Fruit fly (Drosophila melanogaster) whole organism, prepupa: ENCODE measurements around the gene Atg13.

ENCODE experiments used
- CG10631 ChIP-seq: fragments of 200-800 bp; sonication (Bioruptor generic); optimal IDR thresholded peaks from 2 replicates; lab custom pipeline; 2016; ENCODE audit warnings: missing biosample characterization, missing genetic modification characterization
- CG10669 ChIP-seq: fragments of 200-800 bp; sonication (Bioruptor generic); optimal IDR thresholded peaks from 3 replicates; lab custom pipeline; 2018; ENCODE audit warnings: missing biosample characterization, mild to moderate bottlenecking, missing genetic modification characterization, moderate library complexity
- CG11294 ChIP-seq: fragments of 200-800 bp; sonication (Bioruptor generic); IDR thresholded peaks from 2 replicates; pipeline ENCODE4 v1.3.6; 2022; ENCODE audit warnings: missing biosample characterization, missing genetic modification characterization
- CG11902 ChIP-seq: fragments of 200-800 bp; sonication (Bioruptor generic); optimal IDR thresholded peaks from 3 replicates; lab custom pipeline; 2016; ENCODE audit warnings: missing biosample characterization, missing genetic modification characterization
- CG15336 ChIP-seq: fragments of 200-800 bp; sonication (Bioruptor generic); IDR thresholded peaks from 2 replicates; pipeline ENCODE4 v1.3.6; 2022; ENCODE audit warnings: missing biosample characterization, missing genetic modification characterization
- CG1621 ChIP-seq: fragments of 200-800 bp; sonication (Bioruptor generic); optimal IDR thresholded peaks from 3 replicates; lab custom pipeline; 2018; ENCODE audit warnings: missing biosample characterization, mild to moderate bottlenecking, missing genetic modification characterization
- CG16779 ChIP-seq: fragments of 200-800 bp; sonication (Bioruptor generic); optimal IDR thresholded peaks from 3 replicates; lab custom pipeline; 2017; ENCODE audit warnings: missing biosample characterization, mild to moderate bottlenecking, missing genetic modification characterization
- CG3032 ChIP-seq: fragments of 200-800 bp; optimal IDR thresholded peaks from 2 replicates; lab custom pipeline; 2019; ENCODE audit warnings: missing biosample characterization, mild to moderate bottlenecking, missing genetic modification characterization, moderate library complexity
- CG31627 ChIP-seq: fragments of 200-800 bp; sonication (Bioruptor generic); optimal IDR thresholded peaks from 3 replicates; lab custom pipeline; 2016; ENCODE audit warnings: missing biosample characterization, missing genetic modification characterization
- CG34406 ChIP-seq: fragments of 200-800 bp; sonication (Bioruptor generic); optimal IDR thresholded peaks from 3 replicates; lab custom pipeline; 2016; ENCODE audit warnings: missing biosample characterization, missing genetic modification characterization
- CG3919 ChIP-seq: fragments of 200-800 bp; sonication (Bioruptor generic); optimal IDR thresholded peaks from 3 replicates; lab custom pipeline; 2016; ENCODE audit warnings: missing biosample characterization, missing genetic modification characterization
- CG6276 ChIP-seq: fragments of 200-800 bp; sonication (Bioruptor generic); optimal IDR thresholded peaks from 2 replicates; lab custom pipeline; 2017; ENCODE audit warnings: missing biosample characterization, mild to moderate bottlenecking, missing genetic modification characterization
- CG6792 ChIP-seq: fragments of 200-800 bp; sonication (Bioruptor generic); optimal IDR thresholded peaks from 3 replicates; lab custom pipeline; 2016; ENCODE audit warnings: missing biosample characterization, missing genetic modification characterization
- CG6808 ChIP-seq: fragments of 200-800 bp; sonication (Bioruptor generic); optimal IDR thresholded peaks from 3 replicates; lab custom pipeline; 2017; ENCODE audit warnings: missing biosample characterization, missing genetic modification characterization, mild to moderate bottlenecking, moderate library complexity, missing genetic modification reagents
- CG8319 ChIP-seq: fragments of 200-800 bp; sonication (Bioruptor generic); optimal IDR thresholded peaks from 3 replicates; lab custom pipeline; 2016; ENCODE audit warnings: missing biosample characterization, missing genetic modification characterization
- CG8632 ChIP-seq: fragments of 200-800 bp; sonication (Bioruptor generic); optimal IDR thresholded peaks from 3 replicates; lab custom pipeline; 2016; ENCODE audit warnings: missing biosample characterization, missing genetic modification characterization
- Eip78C ChIP-seq: fragments of 200-800 bp; sonication (Bioruptor generic); peaks from one replicate; lab custom pipeline; 2016; ENCODE audit warnings: missing biosample characterization, missing genetic modification characterization
- Ets96B ChIP-seq: fragments of 200-800 bp; optimal IDR thresholded peaks from 2 replicates; lab custom pipeline; 2019; ENCODE audit warnings: missing biosample characterization, mild to moderate bottlenecking, missing genetic modification characterization, moderate library complexity
- Gug ChIP-seq: fragments of 200-800 bp; sonication (Bioruptor generic); IDR thresholded peaks from 2 replicates; pipeline ENCODE4 v1.3.6; 2022; ENCODE audit warnings: missing biosample characterization, missing genetic modification characterization
- Hr39 ChIP-seq: fragments of 200-800 bp; sonication (Bioruptor generic); optimal IDR thresholded peaks from 2 replicates; lab custom pipeline; 2016; ENCODE audit warnings: missing biosample characterization, missing genetic modification characterization
- Hr4 ChIP-seq: fragments of 200-800 bp; sonication (Bioruptor generic); optimal IDR thresholded peaks from 3 replicates; lab custom pipeline; 2016; ENCODE audit warnings: missing biosample characterization, missing genetic modification characterization
- Lpt ChIP-seq: fragments of 200-800 bp; sonication (Bioruptor generic); optimal IDR thresholded peaks from 3 replicates; lab custom pipeline; 2016; ENCODE audit warnings: missing biosample characterization, missing genetic modification characterization
- Met ChIP-seq: fragments of 200-800 bp; sonication (Bioruptor generic); optimal IDR thresholded peaks from 3 replicates; lab custom pipeline; 2016; ENCODE audit warnings: missing biosample characterization, missing genetic modification characterization
- Smox ChIP-seq: fragments of 200-800 bp; sonication (Bioruptor generic); optimal IDR thresholded peaks from 3 replicates; lab custom pipeline; 2016; ENCODE audit warnings: missing biosample characterization, missing genetic modification characterization
- Sox102F ChIP-seq: fragments of 200-800 bp; sonication (Bioruptor generic); optimal IDR thresholded peaks from 2 replicates; lab custom pipeline; 2016; ENCODE audit warnings: missing biosample characterization, mild to moderate bottlenecking, missing genetic modification characterization
- Sox14 ChIP-seq: fragments of 200-800 bp; sonication (Bioruptor generic); optimal IDR thresholded peaks from 3 replicates; lab custom pipeline; 2016; ENCODE audit warnings: missing biosample characterization, missing genetic modification characterization
- Sox15 ChIP-seq: fragments of 200-800 bp; sonication (Bioruptor generic); optimal IDR thresholded peaks from 3 replicates; lab custom pipeline; 2016; ENCODE audit warnings: missing biosample characterization, missing genetic modification characterization
- cyc ChIP-seq: fragments of 200-800 bp; sonication (Bioruptor generic); optimal IDR thresholded peaks from 3 replicates; lab custom pipeline; 2016; ENCODE audit warnings: missing biosample characterization, missing genetic modification characterization
- dac ChIP-seq: fragments of 200-800 bp; sonication (Bioruptor generic); optimal IDR thresholded peaks from 2 replicates; lab custom pipeline; 2017; ENCODE audit warnings: missing biosample characterization, mild to moderate bottlenecking, missing genetic modification characterization
- dsx ChIP-seq: fragments of 200-800 bp; optimal IDR thresholded peaks from 3 replicates; lab custom pipeline; 2019; ENCODE audit warnings: missing biosample characterization, mild to moderate bottlenecking, missing genetic modification characterization, moderate library complexity; ENCODE audit not compliant: poor library complexity, severe bottlenecking
- eg ChIP-seq: fragments of 200-800 bp; sonication (Bioruptor generic); IDR thresholded peaks from 3 replicates; pipeline ENCODE4 v1.3.6; 2022; ENCODE audit warnings: missing biosample characterization, missing genetic modification characterization
- esn ChIP-seq: fragments of 200-800 bp; sonication (Bioruptor generic); optimal IDR thresholded peaks from 2 replicates; lab custom pipeline; 2016; ENCODE audit warnings: missing biosample characterization, mild to moderate bottlenecking, missing genetic modification characterization, moderate library complexity
- fd85E ChIP-seq: fragments of 200-800 bp; sonication (Bioruptor generic); optimal IDR thresholded peaks from 3 replicates; lab custom pipeline; 2016; ENCODE audit warnings: missing biosample characterization, missing genetic modification characterization
- fkh ChIP-seq: fragments of 200-800 bp; sonication (Bioruptor generic); optimal IDR thresholded peaks from 3 replicates; lab custom pipeline; 2017; ENCODE audit warnings: missing biosample characterization, mild to moderate bottlenecking, missing genetic modification characterization, moderate library complexity
- lz ChIP-seq: fragments of 200-800 bp; sonication (Bioruptor generic); optimal IDR thresholded peaks from 3 replicates; lab custom pipeline; 2016; ENCODE audit warnings: missing biosample characterization, missing genetic modification characterization
- pdm3 ChIP-seq: fragments of 200-800 bp; sonication (Bioruptor generic); optimal IDR thresholded peaks from 3 replicates; lab custom pipeline; 2016; ENCODE audit warnings: missing biosample characterization, missing genetic modification characterization
- salr ChIP-seq, 2 experiments: fragments of 200-800 bp; sonication (Bioruptor generic); optimal IDR thresholded peaks; 3 replicates each; lab custom pipeline; 2016 to 2018; ENCODE audit warnings: missing biosample characterization in 2 of 2, missing genetic modification characterization in 2 of 2, mild to moderate bottlenecking in 1 of 2
- spab ChIP-seq: fragments of 200-800 bp; sonication (Bioruptor generic); optimal IDR thresholded peaks from 2 replicates; lab custom pipeline; 2017; ENCODE audit warnings: missing biosample characterization, mild to moderate bottlenecking, missing genetic modification characterization, missing genetic modification reagents
- svp ChIP-seq: fragments of 200-800 bp; sonication (Bioruptor generic); peaks from one replicate; lab custom pipeline; 2016; ENCODE audit warnings: missing biosample characterization, missing genetic modification characterization
- topi ChIP-seq: fragments of 200-800 bp; sonication (Bioruptor generic); optimal IDR thresholded peaks from 3 replicates; lab custom pipeline; 2016; ENCODE audit warnings: missing biosample characterization, missing genetic modification characterization

Atg13 gene

DNA sequence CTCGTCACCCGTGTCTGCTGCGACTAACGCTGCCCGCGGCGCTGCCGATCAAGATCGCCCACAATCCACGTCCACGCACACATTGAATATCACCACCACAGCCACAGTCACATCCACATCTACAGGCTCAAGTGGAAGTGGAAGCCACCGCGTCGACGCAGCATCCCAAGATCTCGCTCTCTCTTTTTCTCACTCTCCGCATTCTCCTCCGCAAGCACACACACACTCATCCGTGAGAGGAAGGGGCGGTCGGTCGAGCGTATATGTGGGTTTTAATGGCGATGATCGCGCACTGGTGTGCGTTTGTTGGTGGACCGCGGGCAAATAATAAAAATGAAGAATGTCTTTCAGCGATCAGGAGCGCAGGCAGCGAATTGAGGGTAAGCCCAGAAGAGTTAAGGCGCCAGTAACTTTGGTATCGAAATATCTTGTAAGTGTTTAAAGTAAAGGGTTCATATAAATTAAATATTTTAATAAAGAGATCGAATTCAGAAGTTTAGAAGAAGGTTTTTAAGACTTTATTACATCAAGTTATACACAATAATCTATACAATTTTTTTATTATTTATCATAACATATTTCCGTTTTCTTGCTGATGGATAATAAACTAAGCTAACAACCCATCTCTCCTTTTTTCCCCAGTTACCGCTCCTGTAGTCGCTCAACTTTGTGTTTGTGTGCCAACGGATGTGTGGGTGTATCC is 15.7 kb upstream of the Atg13 start, which contains the start of gene Poxm (continued):
- TF ChIP-seq lz (peak; percentile 95), dac (GFP tag; lab: Kevin White, UChicago) (peak; percentile 95), CG6276 (peak; percentile 97), Ets96B (tag; lab: Kevin White, UChicago) (peak; percentile 96), CG1621 (tag; lab: Kevin White, UChicago) (peak; percentile 76), CG16779 (tag; lab: Kevin White, UChicago) (peak; percentile 91), Sox15 (GFP tag; lab: Kevin White, UChicago) (peak; percentile 95), CG34406 (GFP tag; lab: Kevin White, UChicago) (peak; percentile 93), salr (GFP tag; optimal IDR thresholded peaks at IDR 0.05; lab: Kevin White, UChicago) (peak; percentile 72 to 98), CG10669 (peak; percentile 95), Smox (GFP tag; lab: Kevin White, UChicago) (peak; percentile 90), CG31627 (peak; percentile 90), eg (peak; percentile 91), Sox14 (GFP tag; lab: Kevin White, UChicago) (peak; percentile 93), esn (GFP tag; lab: Kevin White, UChicago) (peak; percentile 94), Lpt (GFP tag; lab: Kevin White, UChicago) (peak; percentile 96), Hr39 (GFP tag; lab: Kevin White, UChicago) (peak; percentile 84), Sox102F (GFP tag; lab: Kevin White, UChicago) (peak; percentile 87), Gug (GFP tag; lab: Robert Waterston, UW) (peak; percentile 92), pdm3 (GFP tag; lab: Kevin White, UChicago) (peak; percentile 96), CG10631 (GFP tag; lab: Kevin White, UChicago) (peak; percentile 97), Hr4 (peak; percentile 97), CG11902 (GFP tag; lab: Kevin White, UChicago) (peak; percentile 99), svp (GFP tag; lab: Kevin White, UChicago) (peak; percentile 96), CG6792 (GFP tag; lab: Kevin White, UChicago) (peak; percentile 96), CG6808 (GFP tag; lab: Kevin White, UChicago) (peak; percentile 97)

DNA sequence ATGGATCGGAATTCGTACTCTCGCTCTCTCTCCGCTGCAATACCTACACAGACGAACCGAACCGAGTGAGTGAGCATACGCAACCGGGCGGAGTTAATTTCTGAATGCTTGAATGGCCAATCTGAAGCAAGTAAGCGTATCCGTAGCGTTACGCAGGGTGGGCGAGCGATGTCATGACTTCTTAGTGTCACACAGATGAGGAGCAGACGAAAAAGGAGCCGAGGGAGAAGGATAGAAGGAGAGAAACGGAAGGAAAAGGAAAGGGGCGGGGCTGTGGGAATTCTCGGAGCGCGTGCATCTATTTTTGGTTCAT is 15.2 kb upstream of the Atg13 start:
- no peak for TF ChIP-seq topi

DNA sequence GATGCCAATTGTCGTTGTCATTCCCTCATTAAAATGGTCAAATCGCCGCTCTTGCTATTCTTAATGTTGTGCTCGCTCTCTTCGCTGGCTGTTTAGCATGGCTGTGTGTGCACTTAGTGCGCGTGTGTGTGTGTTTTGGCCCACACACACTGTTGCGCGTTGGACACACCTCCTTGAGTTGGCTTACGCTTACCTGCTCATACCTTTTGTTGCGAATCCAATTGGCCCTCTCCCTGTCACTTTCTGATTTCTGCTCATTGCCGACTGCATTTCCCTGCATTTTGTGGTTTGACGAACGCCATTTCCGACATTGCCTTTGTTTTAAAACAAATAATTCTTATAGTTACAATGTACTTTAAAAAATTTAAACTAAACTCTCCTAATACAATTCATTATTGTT is 14.6 kb upstream of the Atg13 start:
- TF ChIP-seq Eip78C (GFP tag; lab: Kevin White, UChicago) (peak; percentile 8), dac (GFP tag; lab: Kevin White, UChicago) (no peak), CG1621 (tag; lab: Kevin White, UChicago) (no peak)

dm6 chr3R:8336012-8336567 is 13.5 kb upstream of the Atg13 start:
- TF ChIP-seq Eip78C (GFP tag; lab: Kevin White, UChicago) (peak; percentile 11), pdm3 (GFP tag; lab: Kevin White, UChicago) (no peak), cyc (no peak), Met (GFP tag; lab: Kevin White, UChicago) (no peak), fd85E (GFP tag; lab: Kevin White, UChicago) (no peak), CG8632 (GFP tag; lab: Kevin White, UChicago) (no peak), CG8319 (GFP tag; lab: Kevin White, UChicago) (no peak)

- TF ChIP-seq salr (GFP tag; optimal IDR thresholded peaks at IDR 0.05; lab: Kevin White, UChicago) (no peak), Smox (GFP tag; lab: Kevin White, UChicago) (no peak), CG11294 (GFP tag; lab: Robert Waterston, UW) (no peak), Gug (GFP tag; lab: Robert Waterston, UW) (no peak), cyc (no peak), spab (no peak), CG3919 (GFP tag; lab: Kevin White, UChicago) (no peak), CG3032 (no peak), CG31627 (no peak), CG16779 (tag; lab: Kevin White, UChicago) (no peak), topi (no peak), fkh (GFP tag; lab: Kevin White, UChicago) (peak; percentile 8), Met (GFP tag; lab: Kevin White, UChicago) (no peak), CG15336 (GFP tag; lab: Robert Waterston, UW) (no peak), svp (GFP tag; lab: Kevin White, UChicago) (no peak), eg (no peak), dsx (no peak), Eip78C (GFP tag; lab: Kevin White, UChicago) (peak; percentile 37), CG34406 (GFP tag; lab: Kevin White, UChicago) (no peak), Sox15 (GFP tag; lab: Kevin White, UChicago) (no peak), lz (no peak), Sox102F (GFP tag; lab: Kevin White, UChicago) (no peak)
Measured at dm6 chr3R:8340675-8341275, 8.8 kb upstream of the Atg13 start, which contains the start of the genes COX7A and Arl2. Gene COX7A, minus strand, starts transcription at chr3R:8341043. Gene Arl2, plus strand, starts transcription at chr3R:8341100.
